Worm (Caenorhabditis elegans): Measurements from ENCODE around the gene cua-1.

Gene cua-1

DNA sequence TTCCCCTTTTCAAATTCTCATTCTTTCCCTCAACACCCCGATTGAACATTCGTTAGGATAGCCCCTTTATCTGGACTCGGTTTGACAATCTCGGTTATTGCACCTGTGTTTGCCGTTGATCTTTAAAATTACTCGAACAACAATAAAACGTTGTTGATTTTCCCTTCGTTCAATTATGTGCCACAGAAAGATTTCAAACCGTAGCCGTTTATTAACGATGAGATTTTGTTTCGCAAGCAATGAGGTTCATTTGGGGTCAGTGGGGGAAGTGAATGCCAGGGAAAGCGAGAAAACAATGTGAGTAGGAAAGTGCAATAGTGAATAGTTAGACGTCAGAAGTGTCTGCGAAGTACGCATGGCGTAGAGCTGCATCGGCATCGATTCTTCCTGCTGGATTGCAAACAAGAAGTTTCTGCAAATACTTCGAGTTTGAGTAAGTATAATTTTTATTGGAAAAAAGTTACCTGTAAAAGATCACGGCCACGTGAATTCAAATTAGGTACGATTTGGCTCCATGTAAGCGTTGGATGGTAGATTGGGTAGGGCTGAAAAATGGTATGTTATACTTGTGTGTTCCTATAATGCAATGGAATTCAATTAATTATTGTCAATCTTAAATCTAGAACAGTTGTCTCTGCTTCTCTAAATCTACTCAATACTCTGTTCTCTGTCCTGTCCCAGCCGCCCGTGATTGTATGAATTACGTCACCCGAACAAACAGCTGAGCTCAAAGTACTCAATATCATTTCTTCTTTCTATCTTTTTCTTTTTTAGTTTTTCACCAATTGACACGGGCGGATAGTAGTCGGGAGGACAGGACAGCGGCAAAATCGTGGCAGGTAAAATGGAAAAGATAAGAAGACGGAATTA, 9.6 kb upstream of the cua-1 start, which contains the start of gene kel-3 (continued):
- TF ChIP-seq fkh-10 (GFP tag; optimal IDR thresholded peaks at IDR 0.05) (no peak), unc-130 (GFP tag; optimal IDR thresholded peaks at IDR 0.05) (peak; percentile 89), lsy-2 (tag; optimal IDR thresholded peaks at IDR 0.05) (peak; percentile 63 to 86), php-3 (GFP tag; IDR thresholded peaks at IDR 0.05) (peak; percentile 89), lin-29 (GFP tag; IDR thresholded peaks at IDR 0.05) (no peak; the same call in 1 of the 2 replicates), ztf-11 (tag; optimal IDR thresholded peaks at IDR 0.05) (no peak), lin-13 (GFP tag; optimal IDR thresholded peaks at IDR 0.05) (peak; percentile 82), nhr-237 (tag; optimal IDR thresholded peaks at IDR 0.05) (peak; percentile 63), nhr-25 (tag; optimal IDR thresholded peaks at IDR 0.05; ENCODE audit: borderline replicate concordance, insufficient read depth) (no peak), vab-7 (GFP tag; IDR thresholded peaks at IDR 0.05) (0 out of 2 replicates have a peak, but pooled peaks have one; percentile 8), lim-7 (GFP tag; IDR thresholded peaks at IDR 0.05) (no peak; the same call in none of the 2 replicates), F37D6.2 (tag; optimal IDR thresholded peaks at IDR 0.05) (no peak), mdl-1 (tag; optimal IDR thresholded peaks at IDR 0.05) (peak; percentile 24 to 47), skn-1 (tag; optimal IDR thresholded peaks at IDR 0.05) (no peak), R02D3.7 (tag; optimal IDR thresholded peaks at IDR 0.05) (no peak), fos-1 (tag; optimal IDR thresholded peaks at IDR 0.05) (peak; percentile 41), F26F4.8 (GFP tag; conservative IDR thresholded peaks at IDR 0.05) (peak; percentile 12; the same call in 1 of the 2 replicates), lin-39 (tag; optimal IDR thresholded peaks at IDR 0.05) (peak; percentile 58), ceh-28 (tag; optimal IDR thresholded peaks at IDR 0.05) (no peak), nhr-6 (tag; optimal IDR thresholded peaks at IDR 0.05) (peak; percentile 85), dmd-6 (GFP tag; IDR thresholded peaks at IDR 0.05) (peak; percentile 88), gei-8 (GFP tag; optimal IDR thresholded peaks at IDR 0.05) (peak; percentile 88), dmd-8 (GFP tag; IDR thresholded peaks at IDR 0.05) (peak; percentile 78; the same call in 1 of the 2 replicates), T20F7.1 (GFP tag; optimal IDR thresholded peaks at IDR 0.05) (peak; percentile 65), nhr-42 (GFP tag; IDR thresholded peaks at IDR 0.05) (peak; percentile 86), lin-15B (tag; optimal IDR thresholded peaks at IDR 0.05) (peak; percentile 11), pha-4 (GFP tag; IDR thresholded peaks at IDR 0.05) (peak; percentile 77; the same call in 1 of the 2 replicates), pha-4 (tag; optimal IDR thresholded peaks at IDR 0.05) (peak; percentile 18), nhr-77 (tag; optimal IDR thresholded peaks at IDR 0.05) (peak; percentile 88), egl-27 (tag; optimal IDR thresholded peaks at IDR 0.05) (no peak), tra-1 (GFP tag; IDR thresholded peaks at IDR 0.05) (peak; percentile 70), cey-2 (tag; optimal IDR thresholded peaks at IDR 0.05; ENCODE audit: borderline replicate concordance, insufficient read depth) (peak; percentile 63), ceh-20 (GFP tag; IDR thresholded peaks at IDR 0.05) (peak; percentile 19), nhr-102 (tag; optimal IDR thresholded peaks at IDR 0.05) (peak; percentile 90), dmd-9 (GFP tag; IDR thresholded peaks at IDR 0.05) (peak; percentile 67), lin-38 (GFP tag; IDR thresholded peaks at IDR 0.05) (peak; percentile 80), zip-11 (GFP tag; IDR thresholded peaks at IDR 0.05) (0 out of 2 replicates have a peak, but pooled peaks have one; percentile 17), nhr-48 (tag; optimal IDR thresholded peaks at IDR 0.05) (peak; percentile 92), ztf-7 (tag; optimal IDR thresholded peaks at IDR 0.05) (no peak), attf-4 (tag; optimal IDR thresholded peaks at IDR 0.05) (peak; percentile 34), Y75B8A.6 (GFP tag; IDR thresholded peaks at IDR 0.05) (peak; percentile 70; the same call in 1 of the 2 replicates), ceh-82 (tag; optimal IDR thresholded peaks at IDR 0.05) (no peak), hmg-1.1 (GFP tag; IDR thresholded peaks at IDR 0.05) (peak; percentile 67; the same call in 1 of the 2 replicates), duxl-1 (tag; optimal IDR thresholded peaks at IDR 0.05; ENCODE audit: poor library complexity) (peak; percentile 84), Y48G9A.11 (GFP tag; IDR thresholded peaks at IDR 0.05) (peak; percentile 85), mxl-3 (GFP tag; optimal IDR thresholded peaks at IDR 0.05) (no peak), zag-1 (tag; optimal IDR thresholded peaks at IDR 0.05) (no peak), hlh-30 (tag; optimal IDR thresholded peaks at IDR 0.05; ENCODE audit: insufficient read depth) (peak; percentile 76), nhr-111 (GFP tag; optimal IDR thresholded peaks at IDR 0.05) (no peak)

Measured in whole organism, L4 larva.